Fruit fly (Drosophila melanogaster) whole organism, embryonic: ENCODE data around the gene Tep1.

Experiments
- Abd-B ChIP-seq: fragments of 200-800 bp; sonication (Bioruptor generic); optimal IDR thresholded peaks from 2 replicates; lab custom pipeline; 2018; ENCODE audit warnings: missing biosample characterization, mild to moderate bottlenecking, missing genetic modification characterization, moderate library complexity
- Adf1 ChIP-seq: fragments of 200-800 bp; sonication (Bioruptor generic); IDR thresholded peaks from 2 replicates; pipeline ENCODE4 v1.3.6; 2022; ENCODE audit warnings: missing biosample characterization, missing genetic modification characterization
- CG11398 ChIP-seq: fragments of 200-800 bp; sonication (Bioruptor generic); optimal IDR thresholded peaks from 2 replicates; lab custom pipeline; 2016; ENCODE audit warnings: missing biosample characterization, missing genetic modification characterization
- CG11696 ChIP-seq: fragments of 200-800 bp; sonication (Bioruptor generic); IDR thresholded peaks from 2 replicates; pipeline ENCODE4 v1.3.6; 2022; ENCODE audit warnings: missing biosample characterization, missing genetic modification characterization
- CG12071 ChIP-seq: fragments of 200-800 bp; sonication (Bioruptor generic); optimal IDR thresholded peaks from 3 replicates; lab custom pipeline; 2018; ENCODE audit warnings: missing biosample characterization, mild to moderate bottlenecking, missing genetic modification characterization
- CG1233 ChIP-seq: fragments of 200-800 bp; sonication (Bioruptor generic); optimal IDR thresholded peaks from 4 replicates; lab custom pipeline; 2018; ENCODE audit warnings: missing biosample characterization, mild to moderate bottlenecking, missing genetic modification characterization
- CG12769 ChIP-seq: fragments of 200-800 bp; sonication (Bioruptor generic); optimal IDR thresholded peaks from 2 replicates; lab custom pipeline; 2019; ENCODE audit warnings: missing biosample characterization, mild to moderate bottlenecking, missing genetic modification characterization, moderate library complexity
- CG13894 ChIP-seq: fragments of 200-800 bp; sonication (Bioruptor generic); optimal IDR thresholded peaks from 3 replicates; lab custom pipeline; 2018; ENCODE audit warnings: missing biosample characterization, mild to moderate bottlenecking, missing genetic modification characterization, moderate library complexity
- CG17361 ChIP-seq: fragments of 200-800 bp; sonication (Bioruptor generic); IDR thresholded peaks from 3 replicates; pipeline ENCODE4 v1.3.6; 2022; ENCODE audit warnings: missing biosample characterization, missing genetic modification characterization
- CG18599 ChIP-seq: fragments of 200-800 bp; sonication (Bioruptor generic); optimal IDR thresholded peaks from 3 replicates; lab custom pipeline; 2017; ENCODE audit warnings: missing biosample characterization, missing genetic modification characterization, mild to moderate bottlenecking, moderate library complexity, missing genetic modification reagents
- CG2199 ChIP-seq: fragments of 200-800 bp; sonication (Bioruptor generic); IDR thresholded peaks from 3 replicates; pipeline ENCODE4 v1.3.6; 2022; ENCODE audit warnings: missing biosample characterization, missing genetic modification characterization
- CG2678 ChIP-seq: fragments of 200-800 bp; sonication (Bioruptor generic); optimal IDR thresholded peaks from 3 replicates; lab custom pipeline; 2019; ENCODE audit warnings: missing biosample characterization, mild to moderate bottlenecking, missing genetic modification characterization, moderate library complexity
- CG31388 ChIP-seq: fragments of 200-800 bp; sonication (Bioruptor generic); optimal IDR thresholded peaks from 2 replicates; lab custom pipeline; 2016; ENCODE audit warnings: missing biosample characterization, missing genetic modification characterization
- CG3847 ChIP-seq: fragments of 200-800 bp; sonication (Bioruptor generic); IDR thresholded peaks from 2 replicates; pipeline ENCODE4 v1.3.6; 2022; ENCODE audit warnings: missing biosample characterization, missing genetic modification characterization
- CG4328 ChIP-seq: fragments of 200-800 bp; sonication (Bioruptor generic); optimal IDR thresholded peaks from 3 replicates; lab custom pipeline; 2017; ENCODE audit warnings: missing biosample characterization, missing genetic modification reagents, missing genetic modification characterization
- CG4820 ChIP-seq: fragments of 200-800 bp; sonication (Bioruptor generic); optimal IDR thresholded peaks from 3 replicates; lab custom pipeline; 2016; ENCODE audit warnings: missing biosample characterization, missing genetic modification characterization
- CG6689 ChIP-seq: fragments of 200-800 bp; sonication (Bioruptor generic); IDR thresholded peaks from 2 replicates; pipeline ENCODE4 v1.3.6; 2022; ENCODE audit warnings: missing biosample characterization, missing genetic modification characterization
- CG6791 ChIP-seq: fragments of 200-800 bp; sonication (Bioruptor generic); IDR thresholded peaks from 3 replicates; pipeline ENCODE4 v1.3.6; 2022; ENCODE audit warnings: missing biosample characterization, missing genetic modification characterization; ENCODE audit not compliant: partially characterized antibody
- CG8290 ChIP-seq, 3 experiments: fragments of 200-800 bp; sonication (Bioruptor generic); optimal IDR thresholded peaks; 2 replicates each; lab custom pipeline; 2016 to 2019; ENCODE audit warnings: missing biosample characterization in 3 of 3, missing genetic modification characterization in 3 of 3, mild to moderate bottlenecking in 2 of 3, moderate library complexity in 1 of 3
- HmgZ ChIP-seq: fragments of 200-800 bp; sonication (Bioruptor generic); optimal IDR thresholded peaks from 2 replicates; lab custom pipeline; 2018; ENCODE audit warnings: missing biosample characterization, mild to moderate bottlenecking, missing genetic modification characterization
- Lhr ChIP-seq: fragments of 200-800 bp; sonication (Bioruptor generic); optimal IDR thresholded peaks from 3 replicates; lab custom pipeline; 2017; ENCODE audit warnings: mild to moderate bottlenecking, missing biosample characterization, missing genetic modification reagents, missing genetic modification characterization
- Med ChIP-seq: fragments of 200-800 bp; sonication (Bioruptor generic); peaks from one replicate; lab custom pipeline; 2016; ENCODE audit warnings: missing biosample characterization, missing genetic modification characterization, mild to moderate bottlenecking, inconsistent platforms, moderate library complexity
- Neu2 ChIP-seq: fragments of 200-800 bp; sonication (Bioruptor generic); optimal IDR thresholded peaks from 3 replicates; lab custom pipeline; 2016; ENCODE audit warnings: missing biosample characterization, missing genetic modification characterization, borderline replicate concordance
- NfI ChIP-seq: fragments of 200-800 bp; sonication (Bioruptor generic); optimal IDR thresholded peaks from 3 replicates; lab custom pipeline; 2018; ENCODE audit warnings: missing biosample characterization, mild to moderate bottlenecking, missing genetic modification characterization, moderate library complexity
- Pdp1 ChIP-seq, 2 experiments: fragments of 200-800 bp; sonication (Bioruptor generic); optimal IDR thresholded peaks; 3 replicates each; lab custom pipeline; 2016; ENCODE audit warnings: missing biosample characterization in 2 of 2, missing genetic modification characterization in 2 of 2, mild to moderate bottlenecking in 1 of 2, moderate library complexity in 1 of 2
- Rfx ChIP-seq: fragments of 200-800 bp; sonication (Bioruptor generic); IDR thresholded peaks from 2 replicates; pipeline ENCODE4 v1.3.6; 2022; ENCODE audit warnings: missing biosample characterization, missing genetic modification characterization
- ase ChIP-seq: fragments of 200-800 bp; sonication (Bioruptor generic); IDR thresholded peaks from 3 replicates; pipeline ENCODE4 v1.3.6; 2022; ENCODE audit warnings: missing biosample characterization, missing genetic modification characterization
- bbx ChIP-seq: fragments of 200-800 bp; sonication (Bioruptor generic); IDR thresholded peaks from 2 replicates; pipeline ENCODE4 v1.3.6; 2022; ENCODE audit warnings: missing biosample characterization, missing genetic modification characterization; ENCODE audit not compliant: partially characterized antibody
- dan ChIP-seq: fragments of 200-800 bp; sonication (Bioruptor generic); IDR thresholded peaks from 2 replicates; pipeline ENCODE4 v1.3.6; 2022; ENCODE audit warnings: missing biosample characterization, missing genetic modification characterization
- dimm ChIP-seq: fragments of 200-800 bp; sonication (Bioruptor generic); IDR thresholded peaks from 2 replicates; pipeline ENCODE4 v1.3.6; 2022; ENCODE audit warnings: missing biosample characterization, missing genetic modification characterization
- dmrt11E ChIP-seq: fragments of 200-800 bp; sonication (Bioruptor generic); optimal IDR thresholded peaks from 3 replicates; lab custom pipeline; 2018; ENCODE audit warnings: missing biosample characterization, mild to moderate bottlenecking, missing genetic modification characterization, moderate library complexity
- exex ChIP-seq: fragments of 200-800 bp; sonication (Bioruptor generic); optimal IDR thresholded peaks from 4 replicates; lab custom pipeline; 2018; ENCODE audit warnings: missing biosample characterization, mild to moderate bottlenecking, missing genetic modification characterization, moderate library complexity
- fd3F ChIP-seq: fragments of 200-800 bp; sonication (Bioruptor generic); optimal IDR thresholded peaks from 2 replicates; lab custom pipeline; 2018; ENCODE audit warnings: missing biosample characterization, mild to moderate bottlenecking, missing genetic modification characterization, moderate library complexity
- gcm2 ChIP-seq: fragments of 200-800 bp; sonication (Bioruptor generic); optimal IDR thresholded peaks from 2 replicates; lab custom pipeline; 2016; ENCODE audit warnings: missing biosample characterization, missing genetic modification characterization
- gro ChIP-seq: fragments of 200-800 bp; sonication (Bioruptor generic); optimal IDR thresholded peaks from 2 replicates; lab custom pipeline; 2016; ENCODE audit warnings: missing biosample characterization, missing genetic modification characterization
- her ChIP-seq: fragments of 200-800 bp; sonication (Bioruptor generic); optimal IDR thresholded peaks from 2 replicates; lab custom pipeline; 2016; ENCODE audit warnings: missing biosample characterization, missing genetic modification characterization
- kah ChIP-seq: fragments of 200-800 bp; sonication (Bioruptor generic); optimal IDR thresholded peaks from 2 replicates; lab custom pipeline; 2018; ENCODE audit warnings: missing biosample characterization, mild to moderate bottlenecking, missing genetic modification characterization
- kni ChIP-seq: fragments of 200-800 bp; sonication (Bioruptor generic); optimal IDR thresholded peaks from 3 replicates; lab custom pipeline; 2017; ENCODE audit warnings: mild to moderate bottlenecking, missing biosample characterization, missing genetic modification reagents, missing genetic modification characterization
- pb ChIP-seq: fragments of 200-800 bp; sonication (Bioruptor generic); optimal IDR thresholded peaks from 3 replicates; lab custom pipeline; 2016; ENCODE audit warnings: missing biosample characterization, missing genetic modification characterization
- psq ChIP-seq: fragments of 200-800 bp; sonication (Bioruptor generic); optimal IDR thresholded peaks from 2 replicates; lab custom pipeline; 2017; ENCODE audit warnings: missing biosample characterization, missing genetic modification characterization
- repo ChIP-seq: fragments of 200-800 bp; sonication (Bioruptor generic); optimal IDR thresholded peaks from 2 replicates; lab custom pipeline; 2016; ENCODE audit warnings: missing biosample characterization, missing genetic modification characterization
- salm ChIP-seq: fragments of 200-800 bp; sonication (Bioruptor generic); optimal IDR thresholded peaks from 2 replicates; lab custom pipeline; 2018; ENCODE audit warnings: missing biosample characterization, mild to moderate bottlenecking, missing genetic modification characterization
- sens ChIP-seq: fragments of 200-800 bp; sonication (Bioruptor generic); peaks from one replicate; lab custom pipeline; 2016; ENCODE audit warnings: missing biosample characterization, missing genetic modification characterization
- sob ChIP-seq: fragments of 200-800 bp; sonication (Bioruptor generic); IDR thresholded peaks from 2 replicates; pipeline ENCODE4 v1.3.6; 2022; ENCODE audit warnings: missing biosample characterization, missing genetic modification characterization
- tna ChIP-seq: fragments of 200-800 bp; sonication (Bioruptor generic); IDR thresholded peaks from 2 replicates; pipeline ENCODE4 v1.3.6; 2022; ENCODE audit warnings: missing biosample characterization, missing genetic modification characterization; ENCODE audit not compliant: partially characterized antibody
- unc-4 ChIP-seq: fragments of 200-800 bp; sonication (Bioruptor generic); IDR thresholded peaks from 2 replicates; pipeline ENCODE4 v1.3.6; 2022; ENCODE audit warnings: missing biosample characterization, missing genetic modification characterization; ENCODE audit not compliant: partially characterized antibody
- unpg ChIP-seq: fragments of 200-800 bp; sonication (Bioruptor generic); optimal IDR thresholded peaks from 3 replicates; lab custom pipeline; 2018; ENCODE audit warnings: missing biosample characterization, mild to moderate bottlenecking, missing genetic modification characterization, moderate library complexity

The Tep1 gene

dm6 chr2L:15910937-15911590 lies 17.5 kb upstream of the Tep1 start (continued):
- peak; percentile 95 for TF ChIP-seq CG4820
- peak; percentile 93 for TF ChIP-seq kni (GFP tag; lab: Kevin White, UChicago)
- TF ChIP-seq bbx (GFP tag; lab: Robert Waterston, UW), result no peak
- TF ChIP-seq kah (GFP tag; lab: Kevin White, UChicago), result no peak
- TF ChIP-seq Lhr (GFP tag; lab: Kevin White, UChicago), result peak; percentile 90
- peak; percentile 75 for TF ChIP-seq CG31388
- TF ChIP-seq CG17361 (GFP tag; lab: Robert Waterston, UW), result peak; percentile 95
- peak; percentile 28 for TF ChIP-seq CG13894 (tag; lab: Kevin White, UChicago)
- TF ChIP-seq dimm (GFP tag; lab: Robert Waterston, UW), result peak; percentile 87

dm6 chr2L:15909826-15910225 lies 16.2 kb upstream of the Tep1 start:
- TF ChIP-seq CG11696 (GFP tag; lab: Robert Waterston, UW) (peak; percentile 18; the same call in 1 of the 2 replicates), CG1233 (GFP tag; lab: Kevin White, UChicago) (peak; percentile 44), exex (tag; lab: Kevin White, UChicago) (no peak), dmrt11E (tag; lab: Kevin White, UChicago) (no peak), salm (tag; lab: Kevin White, UChicago) (peak; percentile 13), Pdp1 (GFP tag; optimal IDR thresholded peaks at IDR 0.05; lab: Kevin White, UChicago) (peak in 1 of 2 experiments; percentile 36), tna (0 out of 2 replicates have a peak, but pooled peaks have one; percentile 26), CG4328 (GFP tag; lab: Kevin White, UChicago) (peak; percentile 18), gcm2 (GFP tag; lab: Kevin White, UChicago) (no peak), Neu2 (GFP tag; lab: Kevin White, UChicago) (no peak), fd3F (peak; percentile 6), CG8290 (GFP tag; optimal IDR thresholded peaks at IDR 0.05; lab: Kevin White, UChicago) (no peak), CG8290 (tag; optimal IDR thresholded peaks at IDR 0.05; lab: Kevin White, UChicago) (peak in 1 of 2 experiments; percentile 74), Med (GFP tag; lab: Kevin White, UChicago) (peak; percentile 88), repo (no peak), sens (GFP tag; lab: Kevin White, UChicago) (peak; percentile 85), CG13894 (tag; lab: Kevin White, UChicago) (peak; percentile 39), HmgZ (tag; lab: Kevin White, UChicago) (peak; percentile 64), CG6791 (GFP tag; lab: Robert Waterston, UW) (0 out of 3 replicates have a peak, but pooled peaks have one; percentile 27), psq (GFP tag; lab: Kevin White, UChicago) (no peak), NfI (peak; percentile 33), ase (GFP tag; lab: Robert Waterston, UW) (0 out of 3 replicates have a peak, but pooled peaks have one; percentile 38), CG12071 (GFP tag; lab: Kevin White, UChicago) (peak; percentile 54), Adf1 (GFP tag; lab: Robert Waterston, UW) (peak; percentile 62), CG3847 (GFP tag; lab: Robert Waterston, UW) (no peak), her (peak; percentile 37), Rfx (GFP tag; lab: Robert Waterston, UW) (peak; percentile 33; the same call in 1 of the 2 replicates), CG12769 (tag; lab: Kevin White, UChicago) (peak; percentile 87), CG11398 (GFP tag; lab: Kevin White, UChicago) (peak; percentile 12), CG2199 (GFP tag; lab: Robert Waterston, UW) (0 out of 3 replicates have a peak, but pooled peaks have one; percentile 54), gro (GFP tag; lab: Kevin White, UChicago) (peak; percentile 50), pb (GFP tag; lab: Kevin White, UChicago) (peak; percentile 58), dan (GFP tag; lab: Robert Waterston, UW) (no peak), CG6689 (GFP tag; lab: Robert Waterston, UW) (no peak), unc-4 (peak; percentile 32; the same call in 1 of the 2 replicates), unpg (GFP tag; lab: Kevin White, UChicago) (peak; percentile 1), CG18599 (GFP tag; lab: Kevin White, UChicago) (peak; percentile 1), CG2678 (tag; lab: Kevin White, UChicago) (peak; percentile 32), Abd-B (GFP tag; lab: Kevin White, UChicago) (peak; percentile 7), sob (GFP tag; lab: Robert Waterston, UW) (no peak)
